Worm (Caenorhabditis elegans) whole organism, midembryonic: Measurements from ENCODE around the gene idpp-3.

Source experiments
- T22C8.4 ChIP-seq: fragments of 200-800 bp; sonication (Bioruptor generic); IDR thresholded peaks from 2 replicates; pipeline ENCODE4 v1.3.6; 2022; ENCODE audit warnings: missing genetic modification characterization, missing compliant biosample characterization
- cog-1 ChIP-seq: sonication (generic microtip); optimal IDR thresholded peaks from 2 replicates; lab custom pipeline; 2016; ENCODE audit warnings: missing genetic modification characterization, missing compliant biosample characterization
- flt-1 ChIP-seq: fragments of 200-800 bp; sonication (Bioruptor generic); IDR thresholded peaks from 2 replicates; pipeline ENCODE4 v1.3.6; 2022; ENCODE audit warnings: missing genetic modification characterization, missing compliant biosample characterization
- klf-2 ChIP-seq: fragments of 200-800 bp; sonication (Bioruptor generic); conservative IDR thresholded peaks from 2 replicates; pipeline ENCODE4 v1.3.6; 2022; ENCODE audit warnings: missing genetic modification reagents, missing genetic modification characterization, missing compliant biosample characterization
- med-1 ChIP-seq: sonication (generic microtip); optimal IDR thresholded peaks from 2 replicates; lab custom pipeline; 2017; ENCODE audit warnings: missing genetic modification characterization, mild to moderate bottlenecking, missing compliant biosample characterization, antibody characterized with exemption, missing genetic modification reagents; ENCODE audit not compliant: insufficient read depth
- ref-1 ChIP-seq: fragments of 200-800 bp; sonication (Bioruptor generic); conservative IDR thresholded peaks from 2 replicates; pipeline ENCODE4 v1.3.6; 2022; ENCODE audit warnings: missing genetic modification reagents, missing genetic modification characterization, missing compliant biosample characterization
- tab-1 ChIP-seq: fragments of 200-800 bp; sonication (Bioruptor generic); IDR thresholded peaks from 2 replicates; pipeline ENCODE4 v1.3.6; 2022; ENCODE audit warnings: missing genetic modification characterization, missing compliant biosample characterization
- ztf-23 ChIP-seq: fragments of 200-800 bp; sonication (Bioruptor generic); IDR thresholded peaks from 2 replicates; pipeline ENCODE4 v1.3.6; 2022; ENCODE audit warnings: missing genetic modification reagents, missing genetic modification characterization, missing compliant biosample characterization
- ztf-29 ChIP-seq: fragments of 200-800 bp; sonication (Bioruptor generic); IDR thresholded peaks from 2 replicates; pipeline ENCODE4 v1.3.6; 2022; ENCODE audit warnings: missing genetic modification reagents, missing genetic modification characterization, missing compliant biosample characterization

idpp-3 gene

DNA sequence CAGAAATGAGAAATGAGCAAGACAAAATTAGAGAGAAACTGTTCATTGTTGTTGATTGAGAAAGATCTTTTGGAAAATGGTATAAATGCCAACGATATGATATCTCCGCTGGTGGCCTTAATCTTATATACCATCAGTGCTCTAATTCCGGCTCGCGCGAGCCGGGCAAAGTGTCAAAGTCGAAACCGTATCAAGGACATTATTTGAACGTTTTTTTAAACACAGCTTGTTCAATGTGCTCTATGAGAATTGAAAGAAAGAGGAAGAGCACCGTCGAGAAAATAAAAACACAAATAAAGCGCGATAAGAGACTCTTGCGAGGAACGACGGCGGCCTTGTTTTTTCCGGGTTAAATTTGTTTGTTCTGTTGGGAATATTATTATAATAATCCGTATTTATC, at the start of gene idpp-3:
Gene idpp-3 (minus strand): TSS at position 101 of the 400 bp plus-strand sequence.
- TF ChIP-seq T22C8.4 (GFP tag; lab: Robert Waterston, UW) (no peak), ztf-29 (GFP tag; lab: Robert Waterston, UW) (no peak), tab-1 (GFP tag; lab: Robert Waterston, UW) (no peak), ztf-23 (no peak), med-1 (GFP tag; lab: Kevin White, UChicago) (no peak), cog-1 (tag; lab: Kevin White, UChicago) (no peak), flt-1 (GFP tag; lab: Robert Waterston, UW) (no peak), klf-2 (no peak), ref-1 (GFP tag; lab: Robert Waterston, UW) (no peak)

DNA sequence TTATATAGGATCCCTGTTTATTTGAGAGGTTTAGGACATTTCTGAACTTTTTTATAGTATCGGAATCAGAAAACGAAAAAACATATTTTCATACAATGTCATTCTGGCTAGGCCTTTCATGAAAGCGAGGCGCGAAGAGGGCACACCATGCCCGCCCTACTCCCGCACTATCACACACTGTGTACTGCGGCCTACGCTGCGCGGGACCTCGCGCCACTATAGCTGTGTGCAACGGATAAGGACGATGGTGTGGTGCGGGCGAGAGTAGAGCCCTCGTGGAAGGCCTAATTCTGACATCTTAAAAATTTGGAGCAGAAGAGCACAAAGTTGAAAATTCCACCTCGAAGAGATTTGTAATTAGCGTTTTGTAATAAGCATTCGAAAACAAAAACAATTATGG, 49.6 kb upstream of the idpp-3 start:
- TF ChIP-seq ztf-23 (no peak), tab-1 (GFP tag; lab: Robert Waterston, UW) (no peak), cog-1 (tag; lab: Kevin White, UChicago) (no peak), ztf-29 (GFP tag; lab: Robert Waterston, UW) (no peak), T22C8.4 (GFP tag; lab: Robert Waterston, UW) (no peak), klf-2 (no peak)

DNA sequence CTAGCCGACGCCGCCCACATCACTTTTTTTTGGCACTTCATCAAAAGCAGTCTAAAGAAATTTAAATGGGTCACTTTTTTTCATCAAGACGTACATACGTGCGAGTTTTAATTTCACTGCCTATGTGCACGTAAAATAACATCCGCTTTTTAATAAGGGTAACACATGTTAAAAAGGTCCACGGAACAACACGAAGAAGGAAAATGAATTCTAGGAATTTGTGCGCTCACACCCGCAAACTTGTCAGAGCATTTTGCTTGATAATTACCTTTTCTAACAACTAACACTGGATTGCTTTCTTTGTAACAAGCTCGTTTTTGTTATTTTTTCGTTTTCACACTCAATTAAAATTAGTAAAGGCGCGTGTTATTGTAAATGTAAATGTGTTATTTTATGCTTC, 47.3 kb upstream of the idpp-3 start:
- TF ChIP-seq flt-1 (GFP tag; lab: Robert Waterston, UW) = no peak
- no peak for TF ChIP-seq cog-1 (tag; lab: Kevin White, UChicago)
- TF ChIP-seq ztf-23 = no peak
- no peak for TF ChIP-seq ref-1 (GFP tag; lab: Robert Waterston, UW)
- TF ChIP-seq ztf-29 (GFP tag; lab: Robert Waterston, UW) = no peak
- no peak for TF ChIP-seq T22C8.4 (GFP tag; lab: Robert Waterston, UW)
- TF ChIP-seq klf-2 = no peak
- TF ChIP-seq med-1 (GFP tag; lab: Kevin White, UChicago) = no peak
- no peak for TF ChIP-seq tab-1 (GFP tag; lab: Robert Waterston, UW)

DNA sequence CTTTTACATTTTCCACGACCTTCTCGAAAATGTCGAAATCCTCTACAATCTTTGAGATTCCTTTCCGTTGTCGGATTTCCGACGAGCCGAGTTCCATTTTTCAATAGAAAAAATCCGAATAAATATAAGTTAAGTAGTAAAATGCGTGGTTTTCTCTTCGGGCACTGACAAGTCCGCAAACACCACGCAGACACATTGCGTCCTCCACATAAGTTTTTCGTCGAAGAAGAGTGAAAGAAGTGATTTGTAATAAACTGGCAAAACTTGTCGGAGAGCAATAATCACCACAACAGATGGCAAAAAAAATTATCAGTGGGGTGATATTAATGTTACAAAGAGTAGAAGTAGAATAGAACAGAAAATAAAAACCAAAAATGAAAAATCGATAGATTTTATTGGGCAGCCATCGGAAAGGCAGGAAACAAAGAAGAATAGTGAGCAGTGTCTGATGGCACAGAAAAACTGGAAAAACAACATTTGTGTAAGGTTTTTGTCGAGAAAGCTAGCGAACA, 45.5 kb upstream of the idpp-3 start, which contains the start of gene ergi-2:
Gene ergi-2 (minus strand): TSS at position 462 of the 512 bp plus-strand sequence.
- TF ChIP-seq klf-2 = no peak
- TF ChIP-seq tab-1 (GFP tag; lab: Robert Waterston, UW) = no peak
- TF ChIP-seq cog-1 (tag; lab: Kevin White, UChicago) = no peak
- no peak for TF ChIP-seq flt-1 (GFP tag; lab: Robert Waterston, UW)
- no peak for TF ChIP-seq ref-1 (GFP tag; lab: Robert Waterston, UW)
- TF ChIP-seq T22C8.4 (GFP tag; lab: Robert Waterston, UW) = no peak
- TF ChIP-seq med-1 (GFP tag; lab: Kevin White, UChicago) = no peak
- TF ChIP-seq ztf-29 (GFP tag; lab: Robert Waterston, UW) = no peak
- no peak for TF ChIP-seq ztf-23

DNA sequence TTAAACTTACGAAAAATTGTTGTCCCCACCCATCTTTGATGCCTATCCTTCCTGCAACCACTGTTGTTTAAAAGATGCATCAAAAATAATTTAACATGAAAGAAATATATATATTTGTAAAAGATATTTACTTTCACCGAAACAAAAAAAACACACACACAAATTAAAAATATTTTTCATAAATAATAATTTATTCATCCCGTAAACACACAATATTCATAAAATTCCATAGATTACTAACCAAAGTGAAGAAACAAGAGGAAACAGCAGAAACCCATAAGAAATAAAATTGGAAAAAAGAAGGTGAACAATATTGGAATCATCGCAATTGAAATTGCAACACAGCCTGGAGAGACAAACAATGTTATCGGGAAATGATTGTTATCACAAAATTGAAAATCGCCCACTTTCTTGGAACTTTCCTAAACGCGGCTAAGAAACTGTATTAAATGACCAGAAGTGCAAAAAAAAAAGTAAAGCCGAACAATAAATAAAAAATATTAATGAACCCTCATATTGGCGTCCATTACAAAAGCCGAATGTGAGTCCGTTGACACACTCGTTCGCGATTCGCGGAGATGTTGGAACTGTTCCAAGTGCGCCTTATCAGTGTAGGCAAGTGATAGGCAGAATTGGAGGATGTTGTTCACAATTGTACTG, 42.6 kb upstream of the idpp-3 start, which contains the start of gene slc-25A18.1:
Gene slc-25A18.1 (minus strand): TSS at position 51 of the 660 bp plus-strand sequence.
- TF ChIP-seq med-1 (GFP tag; lab: Kevin White, UChicago) (no peak), cog-1 (tag; lab: Kevin White, UChicago) (no peak), T22C8.4 (GFP tag; lab: Robert Waterston, UW) (no peak), klf-2 (no peak), tab-1 (GFP tag; lab: Robert Waterston, UW) (no peak), ref-1 (GFP tag; lab: Robert Waterston, UW) (no peak), flt-1 (GFP tag; lab: Robert Waterston, UW) (no peak), ztf-29 (GFP tag; lab: Robert Waterston, UW) (no peak), ztf-23 (no peak)

DNA sequence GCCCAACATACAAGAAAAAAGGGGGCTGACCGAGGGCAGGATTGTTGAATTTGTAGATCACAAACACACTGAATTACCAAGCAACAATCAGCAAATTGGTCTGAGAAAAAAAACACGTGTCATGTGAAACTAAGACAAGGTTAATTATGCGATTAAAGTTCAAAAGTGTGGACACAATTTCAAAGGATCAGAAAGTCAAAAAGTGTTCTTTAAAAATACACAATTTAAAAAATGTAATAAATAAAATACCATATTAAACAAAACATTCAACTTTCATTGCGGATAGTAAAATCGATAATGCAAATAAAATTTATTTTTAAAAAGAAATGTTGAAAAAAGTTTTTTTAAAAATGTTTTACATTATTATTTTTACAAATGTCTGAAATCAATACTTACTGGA, 37.7 kb upstream of the idpp-3 start, which contains the start of gene cutl-3:
Gene cutl-3 (minus strand): TSS at position 101 of the 400 bp plus-strand sequence.
- TF ChIP-seq ztf-29 (GFP tag; lab: Robert Waterston, UW) (no peak), cog-1 (tag; lab: Kevin White, UChicago) (no peak), klf-2 (no peak), ztf-23 (no peak), flt-1 (GFP tag; lab: Robert Waterston, UW) (no peak), tab-1 (GFP tag; lab: Robert Waterston, UW) (no peak), ref-1 (GFP tag; lab: Robert Waterston, UW) (no peak)

DNA sequence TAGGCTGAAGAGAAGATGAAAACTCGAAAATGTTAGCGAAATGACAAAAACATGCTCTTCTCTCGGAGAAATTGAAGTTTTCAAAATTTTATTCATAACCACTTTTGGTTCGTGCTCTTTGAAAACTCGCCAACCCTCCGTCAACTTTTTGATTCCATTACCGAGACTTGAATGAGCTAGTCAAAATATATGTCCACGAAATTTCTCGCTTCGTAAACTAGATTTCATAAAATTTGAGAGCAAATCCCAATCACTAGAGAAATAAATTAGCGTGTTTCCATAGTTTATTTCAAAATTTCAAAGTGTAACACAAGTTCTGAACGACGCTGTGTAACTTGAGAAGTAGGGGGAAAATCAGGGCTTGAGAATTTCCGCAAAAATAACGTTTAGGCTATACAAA, 32.4 kb upstream of the idpp-3 start:
- no peak for TF ChIP-seq flt-1 (GFP tag; lab: Robert Waterston, UW)
- TF ChIP-seq T22C8.4 (GFP tag; lab: Robert Waterston, UW) = no peak
- TF ChIP-seq ztf-23 = no peak
- no peak for TF ChIP-seq ztf-29 (GFP tag; lab: Robert Waterston, UW)
- TF ChIP-seq tab-1 (GFP tag; lab: Robert Waterston, UW) = no peak
- no peak for TF ChIP-seq med-1 (GFP tag; lab: Kevin White, UChicago)
- no peak for TF ChIP-seq klf-2

DNA sequence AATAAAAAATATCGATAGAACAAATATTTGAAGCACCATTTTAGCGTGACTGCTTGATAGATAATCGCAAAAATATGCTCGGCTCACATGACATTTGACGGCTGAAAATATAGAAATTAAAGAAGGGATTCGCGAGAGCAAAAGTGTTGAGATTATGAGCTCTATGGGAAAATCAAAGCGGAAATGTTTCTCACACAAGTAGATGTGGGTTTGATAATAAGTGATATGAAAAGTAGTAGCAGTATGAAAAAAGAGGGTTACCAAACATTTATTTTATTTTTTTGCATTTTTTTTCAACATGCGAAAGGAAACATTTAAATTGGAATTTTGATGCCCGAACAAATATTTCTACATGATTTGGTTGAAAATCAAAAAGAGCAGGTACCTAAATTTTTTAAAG, 29.9 kb upstream of the idpp-3 start, which contains the start of gene iglr-1:
Gene iglr-1 (minus strand): TSS at position 101 of the 400 bp plus-strand sequence.
- no peak for TF ChIP-seq T22C8.4 (GFP tag; lab: Robert Waterston, UW)
- TF ChIP-seq cog-1 (tag; lab: Kevin White, UChicago) = no peak
- TF ChIP-seq med-1 (GFP tag; lab: Kevin White, UChicago) = no peak
- TF ChIP-seq ztf-29 (GFP tag; lab: Robert Waterston, UW) = no peak
- no peak for TF ChIP-seq ref-1 (GFP tag; lab: Robert Waterston, UW)
- TF ChIP-seq flt-1 (GFP tag; lab: Robert Waterston, UW) = no peak
- TF ChIP-seq ztf-23 = no peak
- no peak for TF ChIP-seq tab-1 (GFP tag; lab: Robert Waterston, UW)
- TF ChIP-seq klf-2 = no peak

DNA sequence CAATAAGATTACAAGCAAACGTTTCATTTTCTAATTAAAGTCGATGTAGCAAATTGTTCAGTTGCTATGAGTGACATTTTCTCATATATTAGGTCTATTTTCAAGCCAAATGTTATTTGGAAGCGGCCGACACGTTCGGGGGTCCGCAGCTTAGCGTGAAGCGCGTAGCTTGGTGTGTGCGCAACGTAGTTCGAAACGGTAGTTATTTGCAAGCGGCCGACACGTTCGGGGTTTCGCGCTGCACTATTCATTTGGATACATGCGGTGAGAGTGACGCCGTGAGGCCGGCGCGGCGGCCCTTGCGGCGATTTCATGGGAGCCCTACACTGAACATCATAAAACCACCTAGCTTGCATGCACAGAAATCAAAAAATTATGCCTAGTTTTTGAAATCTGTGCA, 26.8 kb upstream of the idpp-3 start:
- no peak for TF ChIP-seq ref-1 (GFP tag; lab: Robert Waterston, UW)
- TF ChIP-seq klf-2 = no peak
